Worm (Caenorhabditis elegans): ENCODE results near the gene mrck-1.

Gene mrck-1

ce11 chrV:6268961-6269360, 1.9 kb upstream of the mrck-1 start:
- TF ChIP-seq nhr-76 (tag; optimal IDR thresholded peaks at IDR 0.05) (no peak), lin-13 (tag; optimal IDR thresholded peaks at IDR 0.05) (no peak)

ce11 chrV:6268526-6268925, 1.4 kb upstream of the mrck-1 start:
- TF ChIP-seq ceh-39 (tag; optimal IDR thresholded peaks at IDR 0.05), result no peak
- no peak for TF ChIP-seq elt-3 (tag; optimal IDR thresholded peaks at IDR 0.05)
- TF ChIP-seq ces-1 (GFP tag; optimal IDR thresholded peaks at IDR 0.05), result peak; percentile 70
- no peak for TF ChIP-seq ceh-43 (GFP tag; optimal IDR thresholded peaks at IDR 0.05)

ce11 chrV:6267978-6268377, 891 bp upstream of the mrck-1 start:
- TF ChIP-seq nhr-76 (tag; optimal IDR thresholded peaks at IDR 0.05) (no peak), elt-3 (tag; optimal IDR thresholded peaks at IDR 0.05) (no peak), bed-3 (GFP tag; optimal IDR thresholded peaks at IDR 0.05) (no peak), nhr-2 (tag; optimal IDR thresholded peaks at IDR 0.05) (no peak), ztf-11 (tag; optimal IDR thresholded peaks at IDR 0.05) (no peak), drap-1 (GFP tag; optimal IDR thresholded peaks at IDR 0.05) (no peak), sptf-1 (tag; optimal IDR thresholded peaks at IDR 0.05) (no peak), lin-13 (tag; optimal IDR thresholded peaks at IDR 0.05) (no peak)

ce11 chrV:6259139-6259538, 7.9 kb downstream of the mrck-1 start, which contains the start of gene K08B12.1:
Gene K08B12.1, plus strand, starts transcription at chrV:6259367.
- no peak for TF ChIP-seq hlh-1 (tag; optimal IDR thresholded peaks at IDR 0.05)
- peak; percentile 85 for TF ChIP-seq blmp-1 (tag; optimal IDR thresholded peaks at IDR 0.05)
- no peak for TF ChIP-seq ceh-43 (GFP tag; optimal IDR thresholded peaks at IDR 0.05)
- TF ChIP-seq lin-32 (GFP tag; optimal IDR thresholded peaks at IDR 0.05), result no peak
- TF ChIP-seq nhr-2 (tag; optimal IDR thresholded peaks at IDR 0.05), result no peak
- peak; percentile 46 for TF ChIP-seq elt-3 (tag; optimal IDR thresholded peaks at IDR 0.05)

ce11 chrV:6253936-6254335, 13.2 kb downstream of the mrck-1 start:
- TF ChIP-seq M03D4.4 (tag; optimal IDR thresholded peaks at IDR 0.05) (no peak), elt-1 (tag; optimal IDR thresholded peaks at IDR 0.05; ENCODE audit: borderline replicate concordance, insufficient read depth) (peak; percentile 74)

- TF ChIP-seq ceh-43 (GFP tag; optimal IDR thresholded peaks at IDR 0.05), result no peak
- no peak for TF ChIP-seq hlh-1 (tag; optimal IDR thresholded peaks at IDR 0.05)
- TF ChIP-seq nhr-2 (tag; optimal IDR thresholded peaks at IDR 0.05), result no peak
Observed at ce11 chrV:6250959-6251598, 16.0 kb downstream of the mrck-1 start.

ce11 chrV:6249135-6249534, 18.0 kb downstream of the mrck-1 start:
- no peak for TF ChIP-seq ceh-83 (GFP tag; optimal IDR thresholded peaks at IDR 0.05)

- no peak for TF ChIP-seq blmp-1 (tag; optimal IDR thresholded peaks at IDR 0.05)
- no peak for TF ChIP-seq unc-120 (tag; optimal IDR thresholded peaks at IDR 0.05; ENCODE audit: poor library complexity, severe bottlenecking)
- no peak for TF ChIP-seq nhr-12 (tag; optimal IDR thresholded peaks at IDR 0.05)
- TF ChIP-seq drap-1 (GFP tag; optimal IDR thresholded peaks at IDR 0.05), result no peak
- no peak for TF ChIP-seq mls-2 (tag; optimal IDR thresholded peaks at IDR 0.05)
Observed at ce11 chrV:6248714-6249113, 18.4 kb downstream of the mrck-1 start.

ce11 chrV:6247397-6247796, 19.7 kb downstream of the mrck-1 start:
- TF ChIP-seq ztf-11 (tag; optimal IDR thresholded peaks at IDR 0.05) (no peak), nhr-12 (tag; optimal IDR thresholded peaks at IDR 0.05) (no peak), flh-1 (GFP tag; optimal IDR thresholded peaks at IDR 0.05) (no peak), unc-120 (tag; optimal IDR thresholded peaks at IDR 0.05; ENCODE audit: poor library complexity, severe bottlenecking) (no peak), lin-32 (GFP tag; optimal IDR thresholded peaks at IDR 0.05) (no peak), elt-3 (tag; optimal IDR thresholded peaks at IDR 0.05) (peak; percentile 79), sem-2 (GFP tag; optimal IDR thresholded peaks at IDR 0.05) (no peak), hlh-1 (tag; optimal IDR thresholded peaks at IDR 0.05) (no peak), nhr-237 (tag; optimal IDR thresholded peaks at IDR 0.05) (no peak), ham-2 (GFP tag; optimal IDR thresholded peaks at IDR 0.05) (peak; percentile 10), elt-1 (tag; optimal IDR thresholded peaks at IDR 0.05; ENCODE audit: borderline replicate concordance, insufficient read depth) (peak; percentile 83), tbx-8 (GFP tag; optimal IDR thresholded peaks at IDR 0.05) (no peak), unc-62 (GFP tag; optimal IDR thresholded peaks at IDR 0.05) (peak; percentile 35), unc-39 (tag; optimal IDR thresholded peaks at IDR 0.05) (no peak), drap-1 (GFP tag; optimal IDR thresholded peaks at IDR 0.05) (no peak), lin-13 (tag; optimal IDR thresholded peaks at IDR 0.05) (no peak), zip-8 (tag; optimal IDR thresholded peaks at IDR 0.05) (no peak), bed-3 (GFP tag; optimal IDR thresholded peaks at IDR 0.05) (no peak)
